ENCODE assay signal across 5 worm cellular contexts in the genomic region with DNA sequence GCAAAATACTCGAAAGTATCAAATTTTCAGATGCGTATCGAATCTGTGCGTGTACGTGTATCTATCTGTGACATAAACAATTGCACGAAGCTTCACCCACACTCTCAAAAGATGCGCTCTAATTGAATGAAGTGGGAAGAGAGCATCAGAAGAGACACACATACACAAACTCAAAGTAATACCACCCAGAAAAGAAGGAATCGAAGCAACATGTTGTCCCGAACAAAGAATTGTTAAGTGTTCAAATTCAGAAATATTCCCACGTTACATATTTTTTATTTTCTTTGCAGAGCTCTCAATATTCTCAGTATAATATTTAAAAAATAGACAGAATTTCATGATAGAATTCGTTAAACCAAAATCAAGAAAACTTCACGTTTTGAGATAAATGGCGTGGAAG.
TF ChIP-seq lines count a peak whose summit lies in the region.

No protein-coding gene starts in this region.

TF ChIP-seq in whole organism, L1 larva, 84 proteins besides CTCF, POLR2A, EP300 and RAD21:
- no peak for TF ChIP-seq ama-1 (optimal IDR thresholded peaks at IDR 0.05; lab: Kevin White, UChicago)
- TF ChIP-seq lir-3 (tag; optimal IDR thresholded peaks at IDR 0.05; lab: Kevin White, UChicago; ENCODE audit: poor library complexity): no peak
- peak; percentile 32 for TF ChIP-seq lin-14 (GFP tag; optimal IDR thresholded peaks at IDR 0.05; lab: Kevin White, UChicago)
- no peak for TF ChIP-seq rnt-1 (tag; optimal IDR thresholded peaks at IDR 0.05; lab: Kevin White, UChicago)
- TF ChIP-seq jun-1 (tag; optimal IDR thresholded peaks at IDR 0.05; lab: Kevin White, UChicago): no peak
- no peak for TF ChIP-seq vab-15 (tag; optimal IDR thresholded peaks at IDR 0.05; lab: Kevin White, UChicago)
- TF ChIP-seq ets-5 (GFP tag; IDR thresholded peaks at IDR 0.05; lab: Robert Waterston, UW): no peak
- TF ChIP-seq zag-1 (tag; optimal IDR thresholded peaks at IDR 0.05; lab: Kevin White, UChicago): no peak

TF ChIP-seq in whole organism, L2 larva, 48 proteins besides CTCF, POLR2A, EP300 and RAD21:
- no peak for TF ChIP-seq gmeb-1 (tag; optimal IDR thresholded peaks at IDR 0.05; lab: Kevin White, UChicago)
- no peak for TF ChIP-seq R02D3.7 (tag; optimal IDR thresholded peaks at IDR 0.05; lab: Kevin White, UChicago)
- TF ChIP-seq crh-2 (tag; optimal IDR thresholded peaks at IDR 0.05; lab: Kevin White, UChicago): no peak
- TF ChIP-seq sma-9 (GFP tag; optimal IDR thresholded peaks at IDR 0.05; lab: Kevin White, UChicago): no peak
- TF ChIP-seq sma-9 (tag; optimal IDR thresholded peaks at IDR 0.05; lab: Kevin White, UChicago): no peak
- no peak for TF ChIP-seq ZK546.5 (tag; optimal IDR thresholded peaks at IDR 0.05; lab: Kevin White, UChicago)
- TF ChIP-seq alr-1 (tag; optimal IDR thresholded peaks at IDR 0.05; lab: Kevin White, UChicago): no peak
- peak; percentile 30 for TF ChIP-seq dmd-4 (tag; optimal IDR thresholded peaks at IDR 0.05; lab: Kevin White, UChicago)
- TF ChIP-seq unc-62 (GFP tag; optimal IDR thresholded peaks at IDR 0.05; lab: Kevin White, UChicago): no peak

TF ChIP-seq in whole organism, L4 larva, 104 proteins besides CTCF, POLR2A, EP300 and RAD21:
- peak; percentile 95 for TF ChIP-seq aha-1 (tag; lab: Kevin White, UChicago)
- no peak for TF ChIP-seq lin-39 (tag; optimal IDR thresholded peaks at IDR 0.05; lab: Kevin White, UChicago)
- no peak for TF ChIP-seq lin-15B (tag; optimal IDR thresholded peaks at IDR 0.05; lab: Kevin White, UChicago)
- TF ChIP-seq nhr-111 (GFP tag; optimal IDR thresholded peaks at IDR 0.05; lab: Kevin White, UChicago): no peak
- TF ChIP-seq daf-12 (tag; optimal IDR thresholded peaks at IDR 0.05; lab: Kevin White, UChicago): no peak
TF ChIP-seq in whole organism, L4 larva: peak in this region for 1.

TF ChIP-seq in whole organism, late embryonic, 69 proteins besides CTCF, POLR2A, EP300 and RAD21:
- TF ChIP-seq ceh-48 (tag; optimal IDR thresholded peaks at IDR 0.05; lab: Kevin White, UChicago): no peak
- TF ChIP-seq sox-2 (GFP tag; IDR thresholded peaks at IDR 0.05; lab: Robert Waterston, UW): no peak
- TF ChIP-seq sdc-2 (tag; optimal IDR thresholded peaks at IDR 0.05; lab: Kevin White, UChicago): no peak
- peak; percentile 45 for TF ChIP-seq unc-42 (tag; optimal IDR thresholded peaks at IDR 0.05; lab: Kevin White, UChicago)
- no peak for TF ChIP-seq F13H6.1 (tag; optimal IDR thresholded peaks at IDR 0.05; lab: Kevin White, UChicago)

TF ChIP-seq in whole organism, mixed stage, embryonic, 35 proteins besides CTCF, POLR2A, EP300 and RAD21:
- TF ChIP-seq ces-1 (GFP tag; optimal IDR thresholded peaks at IDR 0.05; lab: Kevin White, UChicago) (peak; percentile 62), ceh-83 (GFP tag; optimal IDR thresholded peaks at IDR 0.05; lab: Kevin White, UChicago) (no peak)
